Fruit fly (Drosophila melanogaster) whole organism, embryonic: ENCODE measurements around the gene Dok.

Experiments
- Aef1 ChIP-seq: fragments of 200-800 bp; sonication (Bioruptor generic); IDR thresholded peaks from 3 replicates; pipeline ENCODE4 v1.3.6; 2022; ENCODE audit warnings: missing biosample characterization, missing genetic modification characterization
- CG11398 ChIP-seq: fragments of 200-800 bp; sonication (Bioruptor generic); optimal IDR thresholded peaks from 2 replicates; lab custom pipeline; 2016; ENCODE audit warnings: missing biosample characterization, missing genetic modification characterization
- CG11696 ChIP-seq: fragments of 200-800 bp; sonication (Bioruptor generic); IDR thresholded peaks from 2 replicates; pipeline ENCODE4 v1.3.6; 2022; ENCODE audit warnings: missing biosample characterization, missing genetic modification characterization
- CG12769 ChIP-seq: fragments of 200-800 bp; sonication (Bioruptor generic); optimal IDR thresholded peaks from 2 replicates; lab custom pipeline; 2019; ENCODE audit warnings: missing biosample characterization, mild to moderate bottlenecking, missing genetic modification characterization, moderate library complexity
- CG13775 ChIP-seq: fragments of 200-800 bp; sonication (Bioruptor generic); optimal IDR thresholded peaks from 3 replicates; lab custom pipeline; 2017; ENCODE audit warnings: missing biosample characterization, mild to moderate bottlenecking, missing genetic modification characterization
- CG31224 ChIP-seq: fragments of 200-800 bp; sonication (Bioruptor generic); IDR thresholded peaks from 2 replicates; pipeline ENCODE4 v1.3.6; 2022; ENCODE audit warnings: missing biosample characterization, missing genetic modification characterization
- CG3847 ChIP-seq: fragments of 200-800 bp; sonication (Bioruptor generic); IDR thresholded peaks from 2 replicates; pipeline ENCODE4 v1.3.6; 2022; ENCODE audit warnings: missing biosample characterization, missing genetic modification characterization
- CG4282 ChIP-seq: fragments of 200-800 bp; sonication (Bioruptor generic); optimal IDR thresholded peaks from 2 replicates; lab custom pipeline; 2016; ENCODE audit warnings: missing biosample characterization, missing genetic modification characterization
- CG4404 ChIP-seq: fragments of 200-800 bp; sonication (Bioruptor generic); IDR thresholded peaks from 2 replicates; pipeline ENCODE4 v1.3.6; 2022; ENCODE audit warnings: missing biosample characterization, missing genetic modification characterization
- CG4854 ChIP-seq: fragments of 200-800 bp; sonication (Bioruptor generic); optimal IDR thresholded peaks from 2 replicates; lab custom pipeline; 2016; ENCODE audit warnings: missing biosample characterization, missing genetic modification characterization, inconsistent platforms
- CG6254 ChIP-seq: fragments of 200-800 bp; sonication (Bioruptor generic); optimal IDR thresholded peaks from 3 replicates; lab custom pipeline; 2017; ENCODE audit warnings: mild to moderate bottlenecking, missing biosample characterization, missing genetic modification reagents, missing genetic modification characterization
- CG8478 ChIP-seq: fragments of >200 bp; optimal IDR thresholded peaks from 2 replicates; lab custom pipeline; 2018
- CG8924 ChIP-seq: fragments of 200-800 bp; optimal IDR thresholded peaks from 3 replicates; lab custom pipeline; 2019; ENCODE audit warnings: missing biosample characterization, mild to moderate bottlenecking, missing genetic modification characterization, moderate library complexity
- CG8944 ChIP-seq: fragments of 200-800 bp; sonication (Bioruptor generic); optimal IDR thresholded peaks from 3 replicates; lab custom pipeline; 2016; ENCODE audit warnings: missing biosample characterization, missing genetic modification characterization
- CG9215 ChIP-seq: fragments of 200-800 bp; sonication (Bioruptor generic); IDR thresholded peaks from 2 replicates; pipeline ENCODE4 v1.3.6; 2022; ENCODE audit warnings: missing biosample characterization, missing genetic modification characterization
- CG9609 ChIP-seq: fragments of 200-800 bp; sonication (Bioruptor generic); optimal IDR thresholded peaks from 3 replicates; lab custom pipeline; 2016; ENCODE audit warnings: missing biosample characterization, missing genetic modification characterization
- CG9817 ChIP-seq: fragments of 200-800 bp; sonication (Bioruptor generic); optimal IDR thresholded peaks from 2 replicates; lab custom pipeline; 2018; ENCODE audit warnings: missing biosample characterization, mild to moderate bottlenecking, missing genetic modification characterization, moderate library complexity
- D19B ChIP-seq: fragments of 200-800 bp; sonication (Bioruptor generic); optimal IDR thresholded peaks from 2 replicates; lab custom pipeline; 2017; ENCODE audit warnings: missing biosample characterization, mild to moderate bottlenecking, missing genetic modification characterization
- Dfd ChIP-seq, 2 experiments: fragments of >200 bp; optimal IDR thresholded peaks; 2 replicates each; lab custom pipeline; 2017; ENCODE audit warnings: missing biosample characterization in 2 of 2, missing genetic modification characterization in 2 of 2
- Dip2 ChIP-seq: fragments of 200-800 bp; sonication (Bioruptor generic); IDR thresholded peaks from 2 replicates; pipeline ENCODE4 v1.3.6; 2022; ENCODE audit warnings: missing biosample characterization, missing genetic modification characterization
- Ets97D ChIP-seq: fragments of 200-800 bp; sonication (Bioruptor generic); optimal IDR thresholded peaks from 3 replicates; lab custom pipeline; 2016; ENCODE audit warnings: missing biosample characterization, missing genetic modification characterization
- H15 ChIP-seq: fragments of 200-800 bp; sonication (Bioruptor generic); IDR thresholded peaks from 3 replicates; pipeline ENCODE4 v1.3.6; 2022; ENCODE audit warnings: missing biosample characterization, missing genetic modification characterization
- HLH54F ChIP-seq: fragments of 200-800 bp; sonication (Bioruptor generic); optimal IDR thresholded peaks from 3 replicates; lab custom pipeline; 2016; ENCODE audit warnings: missing biosample characterization, missing genetic modification characterization
- Lpt ChIP-seq: fragments of >200 bp; optimal IDR thresholded peaks from 2 replicates; lab custom pipeline; 2018; ENCODE audit warnings: missing biosample characterization, missing genetic modification characterization
- Meics ChIP-seq: fragments of 200-800 bp; sonication (Bioruptor generic); optimal IDR thresholded peaks from 2 replicates; lab custom pipeline; 2017; ENCODE audit warnings: missing biosample characterization, mild to moderate bottlenecking, missing genetic modification characterization
- Mes4 ChIP-seq: fragments of 200-800 bp; sonication (Bioruptor generic); optimal IDR thresholded peaks from 2 replicates; lab custom pipeline; 2016; ENCODE audit warnings: missing biosample characterization, missing genetic modification characterization
- Mrtf ChIP-seq: fragments of 200-800 bp; sonication (Bioruptor generic); IDR thresholded peaks from 3 replicates; pipeline ENCODE4 v1.3.6; 2022; ENCODE audit warnings: missing biosample characterization, missing genetic modification characterization
- Nf-YA ChIP-seq: fragments of 200-800 bp; sonication (Bioruptor generic); IDR thresholded peaks from 2 replicates; pipeline ENCODE4 v1.3.6; 2022; ENCODE audit warnings: missing biosample characterization, missing genetic modification characterization
- Sox100B ChIP-seq: fragments of 200-800 bp; sonication (Bioruptor generic); optimal IDR thresholded peaks from 3 replicates; lab custom pipeline; 2018; ENCODE audit warnings: missing biosample characterization, mild to moderate bottlenecking, missing genetic modification characterization
- Vsx1 ChIP-seq: fragments of 200-800 bp; sonication (Bioruptor generic); optimal IDR thresholded peaks from 2 replicates; lab custom pipeline; 2017; ENCODE audit warnings: missing biosample characterization, mild to moderate bottlenecking, missing genetic modification characterization, missing genetic modification reagents
- ato ChIP-seq: fragments of 200-800 bp; sonication (Bioruptor generic); IDR thresholded peaks from 2 replicates; pipeline ENCODE4 v1.3.6; 2022; ENCODE audit warnings: missing biosample characterization, missing genetic modification characterization; ENCODE audit not compliant: partially characterized antibody
- bab2 ChIP-seq: fragments of 200-800 bp; sonication (Bioruptor generic); optimal IDR thresholded peaks from 2 replicates; lab custom pipeline; 2016; ENCODE audit warnings: missing biosample characterization, missing genetic modification characterization
- chn ChIP-seq: fragments of 200-800 bp; sonication (Bioruptor generic); optimal IDR thresholded peaks from 2 replicates; lab custom pipeline; 2016; ENCODE audit warnings: missing biosample characterization, missing genetic modification characterization
- crc ChIP-seq: fragments of 200-800 bp; sonication (Bioruptor generic); optimal IDR thresholded peaks from 2 replicates; lab custom pipeline; 2016; ENCODE audit warnings: missing biosample characterization, missing genetic modification characterization
- danr ChIP-seq: fragments of 200-800 bp; sonication (Bioruptor generic); IDR thresholded peaks from 2 replicates; pipeline ENCODE4 v1.3.6; 2022; ENCODE audit warnings: missing biosample characterization, missing genetic modification characterization
- ewg ChIP-seq: fragments of 200-800 bp; sonication (Bioruptor generic); optimal IDR thresholded peaks from 3 replicates; lab custom pipeline; 2017; ENCODE audit warnings: mild to moderate bottlenecking, missing biosample characterization, missing genetic modification reagents, missing genetic modification characterization
- fd96Cb ChIP-seq: fragments of 200-800 bp; sonication (Bioruptor generic); optimal IDR thresholded peaks from 2 replicates; lab custom pipeline; 2018; ENCODE audit warnings: missing biosample characterization, mild to moderate bottlenecking, missing genetic modification characterization, moderate library complexity
- insv ChIP-seq, 2 experiments: fragments of 200-800 bp; sonication (Bioruptor generic); optimal IDR thresholded peaks; 3 replicates each; lab custom pipeline; 2016 to 2018; ENCODE audit warnings: missing biosample characterization in 2 of 2, missing genetic modification characterization in 2 of 2
- ken ChIP-seq: fragments of 200-800 bp; sonication (Bioruptor generic); IDR thresholded peaks from 3 replicates; pipeline ENCODE4 v1.3.6; 2022; ENCODE audit warnings: missing biosample characterization, missing genetic modification characterization
- p53 ChIP-seq: fragments of 200-800 bp; sonication (Bioruptor generic); optimal IDR thresholded peaks from 2 replicates; lab custom pipeline; 2016; ENCODE audit warnings: missing biosample characterization, missing genetic modification characterization
- pan ChIP-seq, 4 experiments: fragments of >200 bp in 3 of 4; fragments of 200-800 bp in 1 of 4; sonication (Bioruptor generic) in 1 of 4; optimal IDR thresholded peaks in 3 of 4; IDR thresholded peaks in 1 of 4; 2 replicates each; pipeline versions ENCODE4 v1.3.6 to Lab custom; 2017 to 2022; ENCODE audit warnings: missing biosample characterization in 2 of 4, missing genetic modification characterization in 2 of 4, mixed read lengths in 1 of 4
- phol ChIP-seq: fragments of 200-800 bp; sonication (Bioruptor generic); optimal IDR thresholded peaks from 3 replicates; lab custom pipeline; 2018; ENCODE audit warnings: missing biosample characterization, mild to moderate bottlenecking, missing genetic modification characterization, moderate library complexity
- prd ChIP-seq, 3 experiments: fragments of >200 bp in 2 of 3; fragments of 200-800 bp in 1 of 3; sonication (Bioruptor generic) in 1 of 3; optimal IDR thresholded peaks in 2 of 3; IDR thresholded peaks in 1 of 3; 2 replicates in 2 of 3; 3 replicates in 1 of 3; pipeline versions ENCODE4 v1.3.6 to Lab custom; 2017 to 2022; ENCODE audit warnings: missing biosample characterization in 1 of 3, missing genetic modification characterization in 1 of 3
- ro ChIP-seq: fragments of 200-800 bp; sonication (Bioruptor generic); IDR thresholded peaks from 2 replicates; pipeline ENCODE4 v1.3.6; 2022; ENCODE audit warnings: missing biosample characterization, missing genetic modification characterization
- seq ChIP-seq: fragments of 200-800 bp; sonication (Bioruptor generic); IDR thresholded peaks from 2 replicates; pipeline ENCODE4 v1.3.6; 2022; ENCODE audit warnings: missing biosample characterization, missing genetic modification characterization
- shn ChIP-seq: fragments of 200-800 bp; sonication (Bioruptor generic); optimal IDR thresholded peaks from 3 replicates; lab custom pipeline; 2016; ENCODE audit warnings: missing biosample characterization, missing genetic modification characterization
- sisA ChIP-seq: fragments of 200-800 bp; sonication (Bioruptor generic); IDR thresholded peaks from 2 replicates; pipeline ENCODE4 v1.3.6; 2022; ENCODE audit warnings: missing biosample characterization, missing genetic modification characterization
- unpg ChIP-seq: fragments of 200-800 bp; sonication (Bioruptor generic); optimal IDR thresholded peaks from 3 replicates; lab custom pipeline; 2018; ENCODE audit warnings: missing biosample characterization, mild to moderate bottlenecking, missing genetic modification characterization, moderate library complexity
- usp ChIP-seq: fragments of >200 bp; optimal IDR thresholded peaks from 2 replicates; lab custom pipeline; 2017; ENCODE audit warnings: missing biosample characterization, missing genetic modification characterization

Dok gene

DNA sequence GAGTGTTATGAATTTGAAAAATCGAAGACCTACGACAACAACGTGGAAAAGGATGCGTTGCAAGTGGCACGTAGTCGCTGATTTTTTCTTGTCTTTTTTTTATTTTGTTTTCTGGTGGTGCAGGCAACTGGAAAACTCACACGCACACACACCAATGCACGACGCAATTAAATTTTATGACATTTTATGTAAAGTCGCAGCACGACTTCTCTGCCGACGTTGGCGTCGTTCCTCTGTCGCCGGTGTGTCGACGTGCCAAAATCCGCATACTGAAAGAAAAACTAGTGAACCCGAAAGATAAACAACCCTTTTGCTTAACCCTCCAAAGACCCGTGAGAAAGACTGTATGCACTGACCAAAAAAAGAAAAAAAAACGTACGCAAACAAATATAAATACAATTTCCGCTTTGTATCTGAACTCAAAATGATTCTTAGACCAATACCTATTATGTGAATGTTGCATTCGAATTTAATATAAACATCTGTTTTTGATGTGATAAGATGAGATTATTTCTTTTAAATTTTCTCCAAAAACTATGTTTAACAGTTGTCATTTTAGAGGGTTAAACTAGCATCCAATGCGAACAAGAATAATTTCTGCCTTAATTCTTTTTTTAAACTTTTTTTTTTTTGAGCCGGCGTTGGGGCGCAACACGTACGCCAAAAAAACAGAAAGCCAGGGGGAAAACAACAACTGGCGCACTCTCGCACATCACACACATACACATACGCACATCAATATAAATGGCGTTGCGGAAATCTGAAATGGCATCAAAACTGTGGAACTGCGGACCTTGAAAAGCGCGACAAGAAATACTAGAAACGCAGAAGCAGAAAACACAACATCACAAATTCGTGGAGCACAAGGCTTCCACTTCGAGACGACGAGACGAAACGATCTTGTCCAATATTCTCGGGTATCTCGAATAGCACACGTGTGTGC, 10.1 kb downstream of the Dok start (continued):
- TF ChIP-seq ato = no peak
- peak; percentile 54 for TF ChIP-seq CG9609 (GFP tag; lab: Kevin White, UChicago)
- 0 out of 2 replicates have a peak, but pooled peaks have one; percentile 29 for TF ChIP-seq danr
- TF ChIP-seq Ets97D (GFP tag; lab: Kevin White, UChicago) = peak; percentile 12
- TF ChIP-seq Aef1 = peak; percentile 25; the same call in 2 of the 3 replicates
- no peak for TF ChIP-seq sisA (GFP tag; lab: Robert Waterston, UW)
- TF ChIP-seq H15 (GFP tag; lab: Robert Waterston, UW) = no peak
- TF ChIP-seq shn (GFP tag; lab: Kevin White, UChicago) = peak; percentile 26
- TF ChIP-seq Mes4 (GFP tag; lab: Kevin White, UChicago) = no peak
- no peak for TF ChIP-seq usp
- TF ChIP-seq CG6254 (GFP tag; lab: Kevin White, UChicago) = no peak
- TF ChIP-seq seq (GFP tag; lab: Robert Waterston, UW) = peak; percentile 32; the same call in 1 of the 2 replicates
- TF ChIP-seq Sox100B (GFP tag; lab: Kevin White, UChicago) = no peak
- TF ChIP-seq D19B (GFP tag; lab: Kevin White, UChicago) = peak; percentile 28
- TF ChIP-seq insv (GFP tag; optimal IDR thresholded peaks at IDR 0.05; lab: Kevin White, UChicago) = no peak
- TF ChIP-seq CG3847 (GFP tag; lab: Robert Waterston, UW) = peak; percentile 45
- no peak for TF ChIP-seq prd (optimal IDR thresholded peaks at IDR 0.05; lab: Kevin White, UChicago)
- peak; percentile 45; the same call in 2 of the 3 replicates for TF ChIP-seq prd (GFP tag; IDR thresholded peaks at IDR 0.05; lab: Robert Waterston, UW)
- no peak for TF ChIP-seq Nf-YA (GFP tag; lab: Robert Waterston, UW)
- no peak for TF ChIP-seq ro (GFP tag; lab: Robert Waterston, UW)
- no peak for TF ChIP-seq CG11696 (GFP tag; lab: Robert Waterston, UW)
- TF ChIP-seq HLH54F (GFP tag; lab: Kevin White, UChicago) = peak; percentile 42
- TF ChIP-seq CG13775 (GFP tag; lab: Kevin White, UChicago) = peak; percentile 32
- peak; percentile 36 for TF ChIP-seq crc (GFP tag; lab: Kevin White, UChicago)
- peak; percentile 27 for TF ChIP-seq CG4282
- TF ChIP-seq Mrtf (GFP tag; lab: Robert Waterston, UW) = 0 out of 3 replicates have a peak, but pooled peaks have one; percentile 33
- TF ChIP-seq p53 (GFP tag; lab: Kevin White, UChicago) = no peak
- TF ChIP-seq Meics = peak; percentile 68
- peak; percentile 53 for TF ChIP-seq CG9817 (tag; lab: Kevin White, UChicago)
- TF ChIP-seq unpg = peak; percentile 25
- TF ChIP-seq CG8944 (GFP tag; lab: Kevin White, UChicago) = peak; percentile 31
- TF ChIP-seq CG4854 (GFP tag; lab: Kevin White, UChicago) = no peak
- no peak for TF ChIP-seq CG8924
- no peak for TF ChIP-seq ewg (GFP tag; lab: Kevin White, UChicago)
- TF ChIP-seq phol (tag; lab: Kevin White, UChicago) = no peak
- TF ChIP-seq CG9215 (GFP tag; lab: Robert Waterston, UW) = peak; percentile 66
- no peak for TF ChIP-seq CG8478 (lab: Kevin White, UChicago)
- TF ChIP-seq fd96Cb (tag; lab: Kevin White, UChicago) = no peak
- no peak for TF ChIP-seq CG4404 (GFP tag; lab: Robert Waterston, UW)
- TF ChIP-seq bab2 (GFP tag; lab: Kevin White, UChicago) = peak; percentile 64
- no peak for TF ChIP-seq chn (GFP tag; lab: Kevin White, UChicago)
- no peak for TF ChIP-seq ken (GFP tag; lab: Robert Waterston, UW)
- peak; percentile 58 for TF ChIP-seq CG11398 (GFP tag; lab: Kevin White, UChicago)
- TF ChIP-seq Dfd (GFP tag; optimal IDR thresholded peaks at IDR 0.05; lab: Kevin White, UChicago) = peak in 1 of 2 experiments; percentile 73
- no peak for TF ChIP-seq Dip2 (GFP tag; lab: Robert Waterston, UW)
- TF ChIP-seq CG31224 (GFP tag; lab: Robert Waterston, UW) = peak; percentile 41; the same call in 1 of the 2 replicates
- peak; percentile 88 for TF ChIP-seq CG12769 (tag; lab: Kevin White, UChicago)
- no peak for TF ChIP-seq Lpt (GFP tag; lab: Kevin White, UChicago)
- TF ChIP-seq pan (optimal IDR thresholded peaks at IDR 0.05; lab: Kevin White, UChicago) = no peak
- TF ChIP-seq pan (GFP tag; optimal IDR thresholded peaks at IDR 0.05 in 1 of 2, IDR thresholded peaks at IDR 0.05 in 1 of 2) = peak in 1 of 2 experiments; percentile 30
- no peak for TF ChIP-seq Vsx1 (GFP tag; lab: Kevin White, UChicago)
